Fruit fly (Drosophila melanogaster): ENCODE data around the gene jigr1.
A peak's percentile ranks its signal among the peaks of the same experiment; 100 is the strongest.

- TF ChIP-seq CG8301 (tag; optimal IDR thresholded peaks at IDR 0.05) = peak; percentile 61
- TF ChIP-seq CG32121 (GFP tag; IDR thresholded peaks at IDR 0.05) = no peak
- TF ChIP-seq EcR (GFP tag; optimal IDR thresholded peaks at IDR 0.05) = no peak
- TF ChIP-seq Pif1B (GFP tag; optimal IDR thresholded peaks at IDR 0.05) = peak; percentile 73
- peak; percentile 65 for TF ChIP-seq CG14655 (GFP tag; optimal IDR thresholded peaks at IDR 0.05)
These were observed at the start of gene jigr1 for dm6 chr3R:25637294-25638174.

All from whole organism, pupa.